Worm (Caenorhabditis elegans): ENCODE results near the gene arp-6.

The arp-6 gene

DNA sequence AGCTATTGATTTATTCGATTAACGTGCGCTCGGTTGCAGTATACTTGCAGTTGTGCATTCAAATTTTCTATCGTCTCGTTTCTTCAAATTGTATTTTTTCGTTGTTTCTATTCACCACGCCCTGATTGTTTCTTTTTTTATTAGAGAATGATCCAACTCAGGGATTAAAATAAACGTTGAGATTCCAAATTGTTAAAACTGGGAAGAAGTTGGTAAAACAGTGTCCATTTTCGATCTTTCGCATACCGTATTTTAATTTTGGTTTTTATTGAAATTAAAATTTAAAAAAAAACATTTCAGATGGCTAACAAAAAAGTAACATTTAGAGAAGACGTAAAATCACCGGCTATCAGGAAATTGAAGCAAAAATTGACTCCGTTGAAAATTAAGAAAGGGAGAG is 10.1 kb upstream of the arp-6 start, which contains the start of gene apn-1:
apn-1 (plus strand) TSS at position 301 of the 400 bp plus-strand sequence.
- TF ChIP-seq blmp-1 (tag; optimal IDR thresholded peaks at IDR 0.05) (no peak), fkh-4 (tag; optimal IDR thresholded peaks at IDR 0.05; ENCODE audit: borderline replicate concordance) (no peak), elt-2 (tag; optimal IDR thresholded peaks at IDR 0.05) (no peak), fos-1 (tag; optimal IDR thresholded peaks at IDR 0.05) (no peak), ceh-8 (GFP tag; optimal IDR thresholded peaks at IDR 0.05) (no peak), efl-1 (optimal IDR thresholded peaks at IDR 0.05) (no peak), efl-1 (GFP tag; optimal IDR thresholded peaks at IDR 0.05 in 1 of 2) (no peak), snu-23 (GFP tag; optimal IDR thresholded peaks at IDR 0.05) (no peak), ces-1 (GFP tag; optimal IDR thresholded peaks at IDR 0.05) (no peak), nhr-12 (tag; optimal IDR thresholded peaks at IDR 0.05) (no peak), dpl-1 (GFP tag; optimal IDR thresholded peaks at IDR 0.05) (no peak), nhr-20 (tag; optimal IDR thresholded peaks at IDR 0.05) (no peak)

DNA sequence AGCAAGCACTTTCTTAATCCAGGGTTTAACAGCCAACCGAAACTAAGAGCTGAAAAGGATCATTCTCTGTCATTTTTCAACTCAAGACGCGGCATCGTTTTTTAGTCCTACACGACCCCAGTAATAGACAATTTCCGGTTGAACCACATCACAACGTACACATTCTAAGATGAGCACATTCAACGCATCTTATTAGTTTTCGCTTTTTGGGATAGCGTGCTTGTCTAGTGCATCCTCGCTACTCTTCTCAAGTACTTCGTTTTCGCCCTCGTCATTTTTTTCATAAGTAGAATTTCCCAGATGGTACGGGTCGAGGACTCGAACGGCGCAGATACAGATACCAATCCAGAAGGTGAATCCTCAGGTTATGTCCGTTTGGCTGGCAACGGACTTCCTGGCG is 5.1 kb upstream of the arp-6 start, which contains the start of gene T05H10.1:
T05H10.1 (plus strand) TSS at position 301 of the 400 bp plus-strand sequence.
- TF ChIP-seq hpl-2 (GFP tag; optimal IDR thresholded peaks at IDR 0.05) = no peak

- no peak for TF ChIP-seq fkh-10 (GFP tag; optimal IDR thresholded peaks at IDR 0.05)
- no peak for TF ChIP-seq ceh-90 (tag; optimal IDR thresholded peaks at IDR 0.05)
- no peak for TF ChIP-seq egl-13 (tag; optimal IDR thresholded peaks at IDR 0.05)
- no peak for TF ChIP-seq grh-1 (GFP tag; IDR thresholded peaks at IDR 0.05)
- TF ChIP-seq zag-1 (tag; optimal IDR thresholded peaks at IDR 0.05) = no peak
- TF ChIP-seq nhr-20 (tag; optimal IDR thresholded peaks at IDR 0.05) = peak; percentile 32
- no peak for TF ChIP-seq zip-4 (GFP tag; optimal IDR thresholded peaks at IDR 0.05)
- TF ChIP-seq hlh-4 (tag; optimal IDR thresholded peaks at IDR 0.05) = no peak
- no peak for TF ChIP-seq lin-39 (tag; optimal IDR thresholded peaks at IDR 0.05)
- TF ChIP-seq blmp-1 (tag; optimal IDR thresholded peaks at IDR 0.05) = peak; percentile 48
- no peak for TF ChIP-seq F16B12.6 (tag; optimal IDR thresholded peaks at IDR 0.05)
- TF ChIP-seq unc-130 (tag; optimal IDR thresholded peaks at IDR 0.05) = no peak
- TF ChIP-seq nhr-12 (tag; optimal IDR thresholded peaks at IDR 0.05) = no peak
- peak; percentile 18 for TF ChIP-seq C16A3.4 (tag; optimal IDR thresholded peaks at IDR 0.05)
- no peak for TF ChIP-seq alr-1 (tag; optimal IDR thresholded peaks at IDR 0.05; ENCODE audit: borderline replicate concordance)
- no peak for TF ChIP-seq fkh-8 (tag; optimal IDR thresholded peaks at IDR 0.05)
- TF ChIP-seq lin-14 (GFP tag; optimal IDR thresholded peaks at IDR 0.05) = peak; percentile 30
- no peak for TF ChIP-seq nhr-90 (tag; optimal IDR thresholded peaks at IDR 0.05; ENCODE audit: poor library complexity)
- TF ChIP-seq ztf-4 (tag; optimal IDR thresholded peaks at IDR 0.05) = no peak
- peak; percentile 27 for TF ChIP-seq nhr-47 (tag; optimal IDR thresholded peaks at IDR 0.05)
- TF ChIP-seq dsc-1 (tag; optimal IDR thresholded peaks at IDR 0.05) = no peak
- no peak for TF ChIP-seq elt-3 (tag; optimal IDR thresholded peaks at IDR 0.05)
- TF ChIP-seq fkh-4 (tag; optimal IDR thresholded peaks at IDR 0.05; ENCODE audit: borderline replicate concordance) = no peak
- no peak for TF ChIP-seq tlp-1 (tag; optimal IDR thresholded peaks at IDR 0.05)
- no peak for TF ChIP-seq sox-4 (tag; optimal IDR thresholded peaks at IDR 0.05)
- TF ChIP-seq egl-27 (tag; optimal IDR thresholded peaks at IDR 0.05) = no peak
- TF ChIP-seq sup-37 (GFP tag; optimal IDR thresholded peaks at IDR 0.05) = no peak
- TF ChIP-seq fos-1 (tag; optimal IDR thresholded peaks at IDR 0.05) = no peak
- TF ChIP-seq nhr-71 (tag; optimal IDR thresholded peaks at IDR 0.05) = peak; percentile 36
- no peak for TF ChIP-seq Y116A8C.19 (tag; optimal IDR thresholded peaks at IDR 0.05; ENCODE audit: borderline replicate concordance)
- peak; percentile 42 for TF ChIP-seq lir-3 (tag; optimal IDR thresholded peaks at IDR 0.05; ENCODE audit: poor library complexity)
- no peak for TF ChIP-seq ets-5 (GFP tag; IDR thresholded peaks at IDR 0.05)
- no peak for TF ChIP-seq ceh-8 (GFP tag; optimal IDR thresholded peaks at IDR 0.05)
- no peak for TF ChIP-seq elt-2 (tag; optimal IDR thresholded peaks at IDR 0.05)
- no peak for TF ChIP-seq aly-2 (tag; optimal IDR thresholded peaks at IDR 0.05)
- no peak for TF ChIP-seq ces-1 (GFP tag; optimal IDR thresholded peaks at IDR 0.05)
- no peak for TF ChIP-seq irx-1 (tag; optimal IDR thresholded peaks at IDR 0.05)
- no peak for TF ChIP-seq nhr-76 (tag; optimal IDR thresholded peaks at IDR 0.05)
- peak; percentile 23 for TF ChIP-seq xbp-1 (tag; optimal IDR thresholded peaks at IDR 0.05)
- TF ChIP-seq vab-15 (tag; optimal IDR thresholded peaks at IDR 0.05) = no peak
- no peak for TF ChIP-seq snpc-4 (tag; optimal IDR thresholded peaks at IDR 0.05)
- TF ChIP-seq nhr-28 (tag; optimal IDR thresholded peaks at IDR 0.05) = no peak
- no peak for TF ChIP-seq C04F5.9 (tag; optimal IDR thresholded peaks at IDR 0.05)
These were observed 4.5 kb upstream of the arp-6 start for ce11 chrII:8041642-8042041.

Measured in whole organism, L1 larva.